Fruit fly (Drosophila melanogaster): ENCODE data around the gene clumsy.
A peak's percentile ranks its signal among the peaks of the same experiment; 100 is the strongest.

The clumsy gene

DNA sequence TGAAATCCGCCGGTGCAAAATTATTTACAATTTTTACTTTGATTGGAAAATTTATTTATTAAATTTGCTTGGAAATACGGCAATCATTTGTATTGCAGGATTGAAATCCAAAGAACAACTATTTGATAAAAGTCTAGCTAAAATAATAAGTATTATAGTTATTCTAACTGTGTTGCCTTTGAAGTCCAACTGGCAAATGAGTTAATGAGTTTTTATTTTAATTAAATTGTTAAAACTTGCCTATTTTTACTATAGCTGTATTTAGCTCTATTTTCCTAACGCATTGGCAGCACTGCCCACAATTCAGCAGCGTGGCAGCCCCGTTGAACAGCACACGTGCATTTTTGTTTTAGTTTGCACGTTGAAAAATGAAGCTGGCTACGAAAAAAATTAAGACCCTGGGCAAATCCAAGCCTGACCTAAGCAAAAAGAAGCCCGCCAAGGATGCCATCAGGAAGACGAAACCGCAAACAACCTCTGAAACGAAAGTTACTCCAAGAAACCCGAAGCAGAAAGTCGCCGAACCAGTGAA, 42.9 kb upstream of the clumsy start, which contains the start of gene Noc2 (continued):
- TF ChIP-seq Gug (GFP tag; IDR thresholded peaks at IDR 0.05) (0 out of 2 replicates have a peak, but pooled peaks have one; percentile 20), spab (GFP tag; optimal IDR thresholded peaks at IDR 0.05) (no peak), CG4318 (GFP tag; optimal IDR thresholded peaks at IDR 0.05) (no peak), Eip78C (GFP tag) (peak; percentile 76), CG9139 (GFP tag; optimal IDR thresholded peaks at IDR 0.05) (no peak), CG6808 (GFP tag; optimal IDR thresholded peaks at IDR 0.05) (peak; percentile 48), Hr4 (GFP tag; optimal IDR thresholded peaks at IDR 0.05) (peak; percentile 54), esn (GFP tag; optimal IDR thresholded peaks at IDR 0.05) (peak; percentile 63), Ets21C (GFP tag; optimal IDR thresholded peaks at IDR 0.05) (no peak)

DNA sequence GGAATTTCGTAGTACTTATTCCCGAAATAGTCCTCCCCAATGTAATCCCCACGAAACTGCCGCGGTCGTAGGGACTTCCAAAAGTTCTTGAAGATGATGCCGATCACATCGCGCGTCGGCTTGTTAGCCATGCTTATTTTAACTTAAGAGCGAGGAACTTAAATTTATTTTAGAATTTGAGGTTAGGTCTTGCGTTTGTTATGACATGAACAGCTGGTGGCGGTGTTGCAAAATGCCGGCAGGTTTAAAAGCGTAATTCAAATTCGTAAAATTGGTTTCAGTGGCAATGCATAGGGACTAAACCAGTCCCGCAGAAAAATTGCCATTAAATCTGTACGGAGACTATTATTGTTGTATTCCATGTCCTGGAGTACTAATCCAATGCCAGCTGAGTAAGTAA, 39.9 kb upstream of the clumsy start:
- TF ChIP-seq CG1621 (tag; optimal IDR thresholded peaks at IDR 0.05) (peak; percentile 4), Eip93F (GFP tag; optimal IDR thresholded peaks at IDR 0.05) (no peak), Sox14 (GFP tag; optimal IDR thresholded peaks at IDR 0.05) (peak; percentile 12), CG3919 (GFP tag; optimal IDR thresholded peaks at IDR 0.05) (no peak), esn (GFP tag; optimal IDR thresholded peaks at IDR 0.05) (peak; percentile 30), achi (GFP tag; optimal IDR thresholded peaks at IDR 0.05) (peak; percentile 57), cyc (GFP tag; optimal IDR thresholded peaks at IDR 0.05) (peak; percentile 10), vri (GFP tag; optimal IDR thresholded peaks at IDR 0.05) (peak; percentile 67)

DNA sequence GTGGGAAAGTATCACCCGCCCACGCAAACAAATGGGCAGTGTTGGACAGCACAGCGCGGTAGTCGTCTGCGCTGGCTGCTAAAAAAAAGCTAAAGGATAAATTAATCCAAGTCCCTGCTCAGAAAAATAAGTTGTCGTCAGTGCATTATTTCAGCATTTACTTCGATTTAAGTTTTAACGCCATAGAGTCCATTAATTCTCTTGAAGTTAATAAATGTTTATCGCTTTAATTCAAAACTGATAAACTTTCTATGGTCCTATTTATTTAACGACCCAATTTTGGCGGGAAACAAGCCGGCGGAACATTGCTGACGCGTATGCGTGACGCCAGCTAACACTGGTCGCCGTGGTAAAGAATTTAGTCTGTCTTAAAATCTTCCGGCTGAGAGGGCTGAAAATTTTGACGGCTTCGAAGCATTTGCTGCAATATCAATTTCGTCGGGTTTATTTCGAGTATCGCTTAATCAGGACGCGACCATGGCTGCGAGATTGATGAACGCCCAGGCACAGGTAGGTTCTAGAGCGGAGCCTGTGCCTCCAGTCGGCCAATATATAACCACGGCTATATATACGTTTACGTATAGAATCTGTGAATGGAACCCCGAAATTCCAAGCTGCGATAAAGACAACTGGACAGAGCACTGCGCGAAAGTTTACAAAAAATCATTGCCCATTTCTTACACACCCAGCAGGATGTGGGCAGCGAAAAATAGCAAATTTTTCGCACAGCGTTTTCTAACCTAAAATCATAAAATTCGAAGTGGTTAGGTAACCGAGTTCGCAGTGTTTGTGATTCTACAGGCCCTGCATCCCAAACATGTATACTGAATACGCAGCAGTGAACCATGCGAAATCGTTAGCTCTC, 37.8 kb upstream of the clumsy start, which contains the start of the genes mAcon1, CG43345 and CG43346:
Gene mAcon1 (plus strand): TSS at position 276 of the 865 bp plus-strand sequence.
Gene CG43345 (minus strand): TSS at position 287 of the 865 bp plus-strand sequence.
Gene CG43346 (minus strand): TSS at position 287 of the 865 bp plus-strand sequence.
- TF ChIP-seq Blimp-1 (GFP tag; optimal IDR thresholded peaks at IDR 0.05) (no peak), Gug (GFP tag; IDR thresholded peaks at IDR 0.05) (peak; percentile 73), fkh (GFP tag; optimal IDR thresholded peaks at IDR 0.05) (peak; percentile 89), CG6808 (GFP tag; optimal IDR thresholded peaks at IDR 0.05) (no peak), net (GFP tag; optimal IDR thresholded peaks at IDR 0.05) (no peak), CG16779 (tag; optimal IDR thresholded peaks at IDR 0.05) (no peak), vri (GFP tag; optimal IDR thresholded peaks at IDR 0.05) (peak; percentile 80), achi (GFP tag; optimal IDR thresholded peaks at IDR 0.05) (no peak), Hr38 (GFP tag; optimal IDR thresholded peaks at IDR 0.05) (no peak), CG15336 (GFP tag; IDR thresholded peaks at IDR 0.05) (peak; percentile 35; the same call in 1 of the 2 replicates), CG11294 (GFP tag; IDR thresholded peaks at IDR 0.05) (peak; percentile 16; the same call in 1 of the 2 replicates), Sox14 (GFP tag; optimal IDR thresholded peaks at IDR 0.05) (peak; percentile 83), ss (GFP tag; optimal IDR thresholded peaks at IDR 0.05) (peak in 1 of 2 experiments; percentile 79), CG8632 (GFP tag; optimal IDR thresholded peaks at IDR 0.05) (peak; percentile 66), spab (GFP tag; optimal IDR thresholded peaks at IDR 0.05) (no peak), Smox (GFP tag; optimal IDR thresholded peaks at IDR 0.05) (no peak), Eip78C (GFP tag) (peak; percentile 93), esn (GFP tag; optimal IDR thresholded peaks at IDR 0.05) (peak; percentile 89), CG10631 (GFP tag; optimal IDR thresholded peaks at IDR 0.05) (peak; percentile 80), CG11762 (GFP tag; optimal IDR thresholded peaks at IDR 0.05; ENCODE audit: insufficient read depth) (peak; percentile 69), CG6276 (GFP tag; optimal IDR thresholded peaks at IDR 0.05) (no peak), CG7368 (GFP tag; optimal IDR thresholded peaks at IDR 0.05) (no peak), CG34406 (GFP tag; optimal IDR thresholded peaks at IDR 0.05) (peak; percentile 72), svp (GFP tag) (no peak), CG8119 (GFP tag; IDR thresholded peaks at IDR 0.05) (peak; percentile 65; the same call in 2 of the 3 replicates), dac (GFP tag; optimal IDR thresholded peaks at IDR 0.05) (peak; percentile 43), Ets96B (tag; optimal IDR thresholded peaks at IDR 0.05) (peak; percentile 66), fd59A (GFP tag; optimal IDR thresholded peaks at IDR 0.05) (peak; percentile 70), cyc (GFP tag; optimal IDR thresholded peaks at IDR 0.05) (peak; percentile 87), CG10669 (GFP tag; optimal IDR thresholded peaks at IDR 0.05) (no peak), Hr39 (GFP tag; optimal IDR thresholded peaks at IDR 0.05) (peak; percentile 83), CG1621 (tag; optimal IDR thresholded peaks at IDR 0.05) (peak; percentile 64), Sox102F (GFP tag; optimal IDR thresholded peaks at IDR 0.05) (no peak), eg (GFP tag; IDR thresholded peaks at IDR 0.05) (no peak), CG6854 (GFP tag; optimal IDR thresholded peaks at IDR 0.05) (peak; percentile 60), fd85E (GFP tag; optimal IDR thresholded peaks at IDR 0.05) (peak; percentile 47), CG3919 (GFP tag; optimal IDR thresholded peaks at IDR 0.05) (no peak), CG4318 (GFP tag; optimal IDR thresholded peaks at IDR 0.05) (no peak), CG8319 (GFP tag; optimal IDR thresholded peaks at IDR 0.05) (peak; percentile 76), Eip93F (GFP tag; optimal IDR thresholded peaks at IDR 0.05) (no peak)

All from whole organism, prepupa.